Worm (Caenorhabditis elegans): ENCODE results near the gene C45G9.4.

Gene C45G9.4

DNA sequence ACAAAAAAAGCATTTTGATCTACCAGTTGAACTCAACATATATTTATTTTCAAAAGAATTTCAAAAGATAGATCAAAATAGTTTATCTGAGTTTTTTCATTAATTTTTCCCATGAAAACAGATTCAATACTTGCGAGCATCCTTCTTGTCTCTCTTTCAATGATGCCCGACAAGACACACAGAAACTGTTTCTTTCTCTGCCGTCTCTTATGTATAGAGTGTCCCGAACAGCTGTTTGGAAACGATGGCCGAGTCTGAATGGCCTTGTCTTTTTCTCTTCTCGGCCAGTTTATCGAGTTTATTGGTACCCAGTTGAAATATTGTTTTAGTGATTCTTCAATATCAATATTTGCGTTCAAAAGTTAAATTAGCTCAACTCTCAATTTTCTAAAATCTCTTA lies 46.2 kb downstream of the C45G9.4 start:
- TF ChIP-seq mes-4 (tag; optimal IDR thresholded peaks at IDR 0.05) (no peak), B0035.1 (tag; optimal IDR thresholded peaks at IDR 0.05) (no peak), hlh-12 (tag; optimal IDR thresholded peaks at IDR 0.05) (no peak), attf-5 (GFP tag; optimal IDR thresholded peaks at IDR 0.05) (peak; percentile 68), B0261.1 (tag; optimal IDR thresholded peaks at IDR 0.05) (no peak), ekl-4 (GFP tag; IDR thresholded peaks at IDR 0.05) (0 out of 2 replicates have a peak, but pooled peaks have one; percentile 13), madf-8 (GFP tag; conservative IDR thresholded peaks at IDR 0.05) (0 out of 2 replicates have a peak, but pooled peaks have one; percentile 28), rcor-1 (GFP tag; IDR thresholded peaks at IDR 0.05) (no peak), mcd-1 (GFP tag; IDR thresholded peaks at IDR 0.05) (peak; percentile 45), nhr-90 (tag; optimal IDR thresholded peaks at IDR 0.05) (no peak), ztf-18 (tag; optimal IDR thresholded peaks at IDR 0.05) (peak; percentile 30), efl-1 (GFP tag; optimal IDR thresholded peaks at IDR 0.05) (peak; percentile 23), madf-6 (GFP tag; IDR thresholded peaks at IDR 0.05) (peak; percentile 57; the same call in 1 of the 2 replicates), hmg-1.2 (GFP tag; IDR thresholded peaks at IDR 0.05) (peak; percentile 79), lir-1 (GFP tag; conservative IDR thresholded peaks at IDR 0.05) (no peak), F23B12.7 (tag; optimal IDR thresholded peaks at IDR 0.05; ENCODE audit: insufficient read depth) (peak; percentile 5), snpc-4 (GFP tag; optimal IDR thresholded peaks at IDR 0.05) (no peak), snpc-4 (tag; optimal IDR thresholded peaks at IDR 0.05) (peak in 1 of 4 experiments; percentile 42), nhr-80 (tag; optimal IDR thresholded peaks at IDR 0.05) (peak; percentile 47), lsl-1 (GFP tag; optimal IDR thresholded peaks at IDR 0.05) (no peak), ZK185.1 (tag; optimal IDR thresholded peaks at IDR 0.05; ENCODE audit: poor library complexity, severe bottlenecking) (peak; percentile 47)

DNA sequence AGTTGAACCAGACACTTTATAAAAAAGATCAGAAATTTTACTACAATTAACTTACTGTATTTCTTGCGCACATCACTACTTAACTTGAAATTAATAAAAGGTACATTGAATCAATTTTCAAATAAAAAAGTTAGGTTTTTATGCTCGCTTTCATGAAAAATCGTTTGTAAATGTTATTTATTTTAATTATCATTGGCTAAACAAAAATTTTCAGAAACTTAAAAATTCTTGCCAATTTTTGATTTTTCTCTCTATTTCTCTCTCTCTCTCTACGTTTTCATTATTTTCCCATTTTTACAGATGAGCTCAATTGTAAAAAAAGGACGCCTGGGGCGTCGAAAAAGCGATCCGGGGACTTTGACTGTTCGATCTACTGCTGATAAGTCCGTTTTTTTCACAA lies 46.9 kb downstream of the C45G9.4 start, which contains the start of gene sax-2:
TSS of gene sax-2 (plus strand) at position 301 of the 400 bp plus-strand sequence.
- TF ChIP-seq T26A5.8 (tag; optimal IDR thresholded peaks at IDR 0.05) (no peak), lin-26 (GFP tag; IDR thresholded peaks at IDR 0.05) (no peak), B0035.1 (tag; optimal IDR thresholded peaks at IDR 0.05) (no peak)

DNA sequence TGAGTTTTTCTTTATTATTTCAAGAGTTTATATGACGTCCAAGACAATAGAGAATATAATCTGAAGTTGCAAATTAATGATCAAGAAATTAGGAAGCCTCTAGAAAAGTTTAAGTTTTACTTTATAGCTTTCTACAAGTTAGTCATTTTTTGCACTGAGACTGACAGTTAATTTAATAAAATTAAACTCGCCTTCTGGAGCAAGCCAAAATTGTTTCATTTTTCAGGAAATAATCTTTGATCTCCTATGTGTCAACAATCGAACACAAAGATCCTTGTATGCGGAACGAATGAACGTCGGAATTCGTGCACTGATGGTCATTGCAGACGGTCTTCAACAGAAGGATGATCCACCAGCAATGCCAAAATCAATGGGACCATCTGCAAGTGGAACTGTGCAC lies 49.9 kb downstream of the C45G9.4 start:
- TF ChIP-seq lir-1 (GFP tag; conservative IDR thresholded peaks at IDR 0.05) (no peak), zfh-2 (GFP tag; conservative IDR thresholded peaks at IDR 0.05) (no peak), lin-35 (GFP tag; optimal IDR thresholded peaks at IDR 0.05) (no peak), lin-26 (GFP tag; IDR thresholded peaks at IDR 0.05) (no peak), egrh-3 (GFP tag; IDR thresholded peaks at IDR 0.05) (no peak), sptf-2 (GFP tag; optimal IDR thresholded peaks at IDR 0.05) (no peak), nfya-1 (tag; optimal IDR thresholded peaks at IDR 0.05; ENCODE audit: borderline replicate concordance, insufficient read depth) (no peak), ceh-79 (tag; optimal IDR thresholded peaks at IDR 0.05) (no peak), C06A6.2 (GFP tag; conservative IDR thresholded peaks at IDR 0.05) (no peak), nhr-27 (tag; optimal IDR thresholded peaks at IDR 0.05) (no peak), F37B4.10 (GFP tag; IDR thresholded peaks at IDR 0.05) (no peak), madf-8 (GFP tag; conservative IDR thresholded peaks at IDR 0.05) (no peak), lsy-27 (tag; optimal IDR thresholded peaks at IDR 0.05; ENCODE audit: borderline replicate concordance, insufficient read depth) (no peak), atf-7 (tag; optimal IDR thresholded peaks at IDR 0.05) (no peak), xnd-1 (tag; optimal IDR thresholded peaks at IDR 0.05) (no peak), hlh-12 (tag; optimal IDR thresholded peaks at IDR 0.05) (no peak), snpc-3.4 (tag; optimal IDR thresholded peaks at IDR 0.05) (no peak), let-526 (GFP tag; IDR thresholded peaks at IDR 0.05) (no peak), nhr-120 (GFP tag; IDR thresholded peaks at IDR 0.05) (no peak), dox-1 (GFP tag; IDR thresholded peaks at IDR 0.05) (no peak)
